Worm (Caenorhabditis elegans): Measurements from ENCODE around the gene T22F3.8.

Gene T22F3.8

ce11 chrV:3605325-3605724, at the start of gene T22F3.8:
T22F3.8 (minus strand) TSS chrV:3605425.
- TF ChIP-seq nhr-12 (tag; optimal IDR thresholded peaks at IDR 0.05) (no peak), ceh-82 (tag; optimal IDR thresholded peaks at IDR 0.05) (no peak), elt-1 (tag; optimal IDR thresholded peaks at IDR 0.05) (no peak), gmeb-1 (tag; optimal IDR thresholded peaks at IDR 0.05) (no peak), nhr-129 (tag; optimal IDR thresholded peaks at IDR 0.05) (no peak), lin-39 (tag; optimal IDR thresholded peaks at IDR 0.05) (no peak), nhr-25 (tag; optimal IDR thresholded peaks at IDR 0.05) (no peak), ztf-4 (tag; optimal IDR thresholded peaks at IDR 0.05) (no peak), F13H6.1 (tag; optimal IDR thresholded peaks at IDR 0.05) (no peak), egl-27 (tag; optimal IDR thresholded peaks at IDR 0.05) (no peak), ztf-1 (GFP tag; conservative IDR thresholded peaks at IDR 0.05) (no peak), mdl-1 (tag; optimal IDR thresholded peaks at IDR 0.05) (no peak), ztf-11 (tag; optimal IDR thresholded peaks at IDR 0.05) (no peak), ceh-16 (tag; optimal IDR thresholded peaks at IDR 0.05) (no peak), zag-1 (tag; optimal IDR thresholded peaks at IDR 0.05) (no peak), nhr-77 (tag; optimal IDR thresholded peaks at IDR 0.05) (no peak), nhr-23 (tag; optimal IDR thresholded peaks at IDR 0.05) (no peak), sma-3 (GFP tag; optimal IDR thresholded peaks at IDR 0.05) (no peak), alr-1 (tag; optimal IDR thresholded peaks at IDR 0.05) (no peak), nhr-6 (tag; optimal IDR thresholded peaks at IDR 0.05) (no peak)

DNA sequence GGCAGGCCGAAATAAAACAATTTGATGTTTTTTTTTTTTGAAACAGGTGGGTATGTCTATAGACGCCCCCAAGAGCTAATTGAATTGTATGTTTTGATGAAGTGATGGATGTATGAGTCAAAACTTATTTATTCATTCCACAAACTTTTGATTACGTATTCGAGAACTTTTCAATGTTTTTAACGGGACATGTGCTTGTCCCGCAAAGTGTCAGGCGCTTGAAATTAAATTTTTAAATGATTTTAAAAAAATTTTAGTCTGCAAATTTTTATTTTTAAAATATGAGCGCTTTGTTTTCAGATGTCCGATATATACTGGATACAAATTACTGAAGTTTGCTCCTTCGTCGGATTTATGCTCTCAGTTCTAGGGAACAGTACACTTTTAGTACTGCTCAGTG, 44.2 kb upstream of the T22F3.8 start, which contains the start of gene str-114:
TSS of gene str-114 (plus strand) at position 301 of the 400 bp plus-strand sequence.
- TF ChIP-seq snpc-4 (tag; optimal IDR thresholded peaks at IDR 0.05) (no peak), nhr-129 (tag; optimal IDR thresholded peaks at IDR 0.05) (no peak), sma-9 (GFP tag; optimal IDR thresholded peaks at IDR 0.05) (no peak), sma-9 (tag; optimal IDR thresholded peaks at IDR 0.05) (no peak), elt-3 (tag; optimal IDR thresholded peaks at IDR 0.05) (no peak), nhr-11 (tag; optimal IDR thresholded peaks at IDR 0.05) (no peak)

ce11 chrV:3647862-3648261, 42.6 kb upstream of the T22F3.8 start, which contains the start of gene F59B1.10:
F59B1.10 (minus strand) TSS chrV:3647962.
- TF ChIP-seq Y55F3AM.14 (GFP tag; optimal IDR thresholded peaks at IDR 0.05) (no peak), peb-1 (tag; optimal IDR thresholded peaks at IDR 0.05) (no peak), mab-5 (tag; optimal IDR thresholded peaks at IDR 0.05) (no peak), nhr-237 (tag; optimal IDR thresholded peaks at IDR 0.05) (no peak), lsy-2 (tag; optimal IDR thresholded peaks at IDR 0.05) (no peak)

DNA sequence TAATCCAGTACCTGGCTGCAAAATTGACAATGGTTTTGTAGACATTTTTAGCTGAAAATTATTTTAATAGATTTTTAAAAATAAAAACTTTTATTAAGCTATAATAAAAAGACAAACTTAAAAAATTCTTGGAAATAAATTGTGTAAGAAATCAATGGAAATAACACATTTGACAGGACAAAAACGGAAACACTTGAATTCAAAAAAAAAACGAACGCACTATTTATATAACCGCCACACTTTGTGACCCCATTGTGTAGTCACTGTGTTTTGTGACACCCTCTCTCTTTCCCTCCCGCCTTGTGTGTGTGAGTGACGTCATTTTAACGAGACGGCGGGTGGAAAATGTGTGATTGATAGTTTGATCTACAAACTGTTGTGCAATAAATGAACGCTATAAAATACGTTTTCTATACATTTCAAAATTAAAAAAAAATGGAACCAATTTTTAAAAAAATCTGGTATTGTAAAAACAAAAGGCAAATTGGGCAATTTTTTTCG, 39.0 kb upstream of the T22F3.8 start, which contains the start of gene F59B1.8:
TSS of gene F59B1.8 (minus strand) at position 51 of the 501 bp plus-strand sequence.
- peak in 1 of 2 experiments; percentile 49 for TF ChIP-seq lsy-2 (tag; optimal IDR thresholded peaks at IDR 0.05)
- no peak for TF ChIP-seq unc-55 (GFP tag; optimal IDR thresholded peaks at IDR 0.05)
- no peak for TF ChIP-seq ceh-16 (tag; optimal IDR thresholded peaks at IDR 0.05)
- no peak for TF ChIP-seq dmd-4 (tag; optimal IDR thresholded peaks at IDR 0.05)
- no peak for TF ChIP-seq lin-13 (GFP tag; optimal IDR thresholded peaks at IDR 0.05)
- no peak for TF ChIP-seq zag-1 (tag; optimal IDR thresholded peaks at IDR 0.05)
- no peak for TF ChIP-seq ztf-1 (GFP tag; conservative IDR thresholded peaks at IDR 0.05)
- no peak for TF ChIP-seq nhr-77 (tag; optimal IDR thresholded peaks at IDR 0.05)
- peak; percentile 68 for TF ChIP-seq nhr-129 (tag; optimal IDR thresholded peaks at IDR 0.05)
- TF ChIP-seq gmeb-1 (tag; optimal IDR thresholded peaks at IDR 0.05): peak; percentile 66
- no peak for TF ChIP-seq R02D3.7 (tag; optimal IDR thresholded peaks at IDR 0.05)
- no peak for TF ChIP-seq lin-39 (tag; optimal IDR thresholded peaks at IDR 0.05)
- peak; percentile 25 for TF ChIP-seq crh-2 (tag; optimal IDR thresholded peaks at IDR 0.05)
- TF ChIP-seq ztf-11 (tag; optimal IDR thresholded peaks at IDR 0.05): no peak
- TF ChIP-seq ztf-4 (tag; optimal IDR thresholded peaks at IDR 0.05): no peak
- TF ChIP-seq blmp-1 (tag; optimal IDR thresholded peaks at IDR 0.05; ENCODE audit: insufficient read depth): no peak
- no peak for TF ChIP-seq mab-5 (tag; optimal IDR thresholded peaks at IDR 0.05)
- no peak for TF ChIP-seq skn-1 (tag; optimal IDR thresholded peaks at IDR 0.05)
- no peak for TF ChIP-seq Y55F3AM.14 (GFP tag; optimal IDR thresholded peaks at IDR 0.05)
- TF ChIP-seq peb-1 (tag; optimal IDR thresholded peaks at IDR 0.05): no peak
- TF ChIP-seq elt-3 (tag; optimal IDR thresholded peaks at IDR 0.05): no peak
- TF ChIP-seq nhr-237 (tag; optimal IDR thresholded peaks at IDR 0.05): no peak
- no peak for TF ChIP-seq elt-1 (tag; optimal IDR thresholded peaks at IDR 0.05)
- peak in 1 of 2 experiments; percentile 9 for TF ChIP-seq mdl-1 (tag; optimal IDR thresholded peaks at IDR 0.05)
- TF ChIP-seq aly-2 (tag; optimal IDR thresholded peaks at IDR 0.05): no peak
- peak; percentile 58 for TF ChIP-seq sma-3 (GFP tag; optimal IDR thresholded peaks at IDR 0.05)
- no peak for TF ChIP-seq nhr-23 (tag; optimal IDR thresholded peaks at IDR 0.05)
- peak; percentile 78 for TF ChIP-seq F13H6.1 (tag; optimal IDR thresholded peaks at IDR 0.05)
- peak; percentile 3 for TF ChIP-seq nhr-21 (tag; optimal IDR thresholded peaks at IDR 0.05)
- no peak for TF ChIP-seq ceh-82 (tag; optimal IDR thresholded peaks at IDR 0.05)
- TF ChIP-seq sma-9 (GFP tag; optimal IDR thresholded peaks at IDR 0.05): peak; percentile 97
- TF ChIP-seq sma-9 (tag; optimal IDR thresholded peaks at IDR 0.05): no peak
- no peak for TF ChIP-seq nhr-10 (tag; optimal IDR thresholded peaks at IDR 0.05)
- TF ChIP-seq lin-11 (tag; optimal IDR thresholded peaks at IDR 0.05): no peak
- TF ChIP-seq fos-1 (tag; optimal IDR thresholded peaks at IDR 0.05): peak; percentile 91
- TF ChIP-seq nhr-11 (tag; optimal IDR thresholded peaks at IDR 0.05): no peak
- no peak for TF ChIP-seq nhr-12 (tag; optimal IDR thresholded peaks at IDR 0.05)
- no peak for TF ChIP-seq unc-62 (GFP tag; optimal IDR thresholded peaks at IDR 0.05)
- no peak for TF ChIP-seq alr-1 (tag; optimal IDR thresholded peaks at IDR 0.05)
- TF ChIP-seq nhr-6 (tag; optimal IDR thresholded peaks at IDR 0.05): no peak
- no peak for TF ChIP-seq snpc-4 (tag; optimal IDR thresholded peaks at IDR 0.05)
- TF ChIP-seq sem-4 (tag; optimal IDR thresholded peaks at IDR 0.05): peak; percentile 55

All from whole organism, L2 larva.